Worm (Caenorhabditis elegans): Measurements from ENCODE around the gene ZK652.8.
A peak's percentile ranks its signal among the peaks of the same experiment; 100 is the strongest.

Gene ZK652.8

DNA sequence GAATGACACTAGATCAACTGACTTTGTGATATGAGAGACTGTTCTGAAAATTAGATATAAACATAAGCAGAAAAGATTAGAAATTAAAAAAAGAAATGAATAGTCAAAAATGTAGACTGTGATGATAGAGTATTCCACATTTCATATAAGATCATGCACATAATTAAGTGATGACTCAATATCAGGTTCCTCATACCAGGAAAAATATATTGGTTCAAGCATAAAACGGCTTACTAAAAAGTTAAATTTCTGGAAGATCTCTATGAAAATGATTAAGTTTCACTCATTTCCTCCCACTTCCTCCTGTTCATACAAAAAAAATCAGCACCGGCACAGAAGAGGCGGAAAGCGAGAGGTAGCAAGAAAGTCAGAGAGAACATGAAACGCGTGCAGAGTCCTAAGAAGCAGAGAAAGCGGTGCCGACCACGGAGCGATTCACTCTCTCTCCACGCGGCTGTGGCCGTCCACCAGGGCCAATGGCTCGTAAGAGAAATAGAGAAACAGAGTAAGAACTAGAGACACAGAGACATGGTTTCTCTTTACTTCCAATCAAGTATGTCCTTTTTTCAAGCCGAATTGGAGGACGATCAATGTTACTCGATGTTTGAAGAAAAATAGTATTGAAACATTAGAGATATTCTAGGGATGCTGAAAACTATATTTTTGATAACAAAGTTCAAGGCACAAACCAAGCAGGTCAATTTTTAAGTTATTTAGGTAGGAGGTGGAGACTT is 48.3 kb upstream of the ZK652.8 start, which contains the start of the genes ZK688.5 and fahd-1 (continued):
- no peak for TF ChIP-seq Y67H2A.10 (GFP tag; conservative IDR thresholded peaks at IDR 0.05)
- TF ChIP-seq ccch-3 (GFP tag; optimal IDR thresholded peaks at IDR 0.05) = no peak
- TF ChIP-seq nhr-120 (GFP tag; IDR thresholded peaks at IDR 0.05) = no peak
- TF ChIP-seq let-526 (GFP tag; IDR thresholded peaks at IDR 0.05) = peak; percentile 50; the same call in 1 of the 2 replicates
- no peak for TF ChIP-seq lir-1 (GFP tag; conservative IDR thresholded peaks at IDR 0.05)
- TF ChIP-seq hmg-1.2 (GFP tag; IDR thresholded peaks at IDR 0.05) = peak; percentile 87; the same call in 1 of the 2 replicates
- no peak for TF ChIP-seq hrde-1 (tag; optimal IDR thresholded peaks at IDR 0.05; ENCODE audit: borderline replicate concordance)
- no peak for TF ChIP-seq F10E7.11 (tag; optimal IDR thresholded peaks at IDR 0.05)
- TF ChIP-seq ZK185.1 (tag; optimal IDR thresholded peaks at IDR 0.05; ENCODE audit: poor library complexity, severe bottlenecking) = peak; percentile 26
- TF ChIP-seq ekl-4 (GFP tag; IDR thresholded peaks at IDR 0.05) = no peak
- no peak for TF ChIP-seq snpc-1.1 (tag; optimal IDR thresholded peaks at IDR 0.05; ENCODE audit: insufficient read depth)
- TF ChIP-seq aptf-3 (GFP tag; IDR thresholded peaks at IDR 0.05) = no peak
- TF ChIP-seq dpff-1 (tag; optimal IDR thresholded peaks at IDR 0.05) = no peak
- peak; percentile 29 for TF ChIP-seq chd-7 (tag; optimal IDR thresholded peaks at IDR 0.05)
- TF ChIP-seq Y79H2A.3 (GFP tag; conservative IDR thresholded peaks at IDR 0.05) = no peak
- TF ChIP-seq lin-35 (GFP tag; optimal IDR thresholded peaks at IDR 0.05) = no peak
- no peak; the same call in 1 of the 2 replicates for TF ChIP-seq rcor-1 (GFP tag; IDR thresholded peaks at IDR 0.05)
- no peak for TF ChIP-seq F57A8.1 (GFP tag; optimal IDR thresholded peaks at IDR 0.05)
- no peak for TF ChIP-seq lag-1 (GFP tag; IDR thresholded peaks at IDR 0.05)
- no peak for TF ChIP-seq him-1 (tag; optimal IDR thresholded peaks at IDR 0.05)
- no peak for TF ChIP-seq ceh-100 (GFP tag; IDR thresholded peaks at IDR 0.05)
- no peak for TF ChIP-seq F49E8.2 (tag; optimal IDR thresholded peaks at IDR 0.05; ENCODE audit: insufficient read depth)
- TF ChIP-seq F23B12.7 (tag; optimal IDR thresholded peaks at IDR 0.05; ENCODE audit: insufficient read depth) = no peak
- no peak for TF ChIP-seq cebp-2 (GFP tag; IDR thresholded peaks at IDR 0.05)
- TF ChIP-seq snpc-4 (GFP tag; optimal IDR thresholded peaks at IDR 0.05) = no peak
- TF ChIP-seq snpc-4 (tag; optimal IDR thresholded peaks at IDR 0.05) = peak in 3 of 4 experiments; percentile 2 to 48 (median 12)
- no peak for TF ChIP-seq zim-3 (tag; optimal IDR thresholded peaks at IDR 0.05)
- no peak for TF ChIP-seq mes-4 (tag; optimal IDR thresholded peaks at IDR 0.05)
- no peak for TF ChIP-seq nhr-179 (tag; optimal IDR thresholded peaks at IDR 0.05)
- TF ChIP-seq cebp-1 (GFP tag; IDR thresholded peaks at IDR 0.05) = no peak
- peak; percentile 75 for TF ChIP-seq cebp-1 (tag; optimal IDR thresholded peaks at IDR 0.05)
- peak; percentile 44 for TF ChIP-seq ceh-27 (GFP tag; optimal IDR thresholded peaks at IDR 0.05)
- no peak for TF ChIP-seq ceh-58 (GFP tag; IDR thresholded peaks at IDR 0.05)
- peak; percentile 27 to 51 for TF ChIP-seq let-607 (tag; optimal IDR thresholded peaks at IDR 0.05)
- TF ChIP-seq Y53F4B.3 (GFP tag; IDR thresholded peaks at IDR 0.05) = no peak
- peak; percentile 56; the same call in 1 of the 2 replicates for TF ChIP-seq Y53G8AR.9 (GFP tag; conservative IDR thresholded peaks at IDR 0.05)
- TF ChIP-seq ztf-6 (GFP tag; IDR thresholded peaks at IDR 0.05) = no peak
- no peak for TF ChIP-seq rpc-1 (optimal IDR thresholded peaks at IDR 0.05)
- no peak for TF ChIP-seq rpc-1 (tag; optimal IDR thresholded peaks at IDR 0.05)
- TF ChIP-seq ets-4 (GFP tag; optimal IDR thresholded peaks at IDR 0.05) = no peak
- TF ChIP-seq madf-8 (GFP tag; conservative IDR thresholded peaks at IDR 0.05) = no peak
- no peak for TF ChIP-seq athp-1 (tag; optimal IDR thresholded peaks at IDR 0.05)
- TF ChIP-seq F33H1.4 (GFP tag; IDR thresholded peaks at IDR 0.05) = no peak
- no peak for TF ChIP-seq die-1 (tag; optimal IDR thresholded peaks at IDR 0.05)
- TF ChIP-seq snpc-3.4 (tag; optimal IDR thresholded peaks at IDR 0.05) = no peak
- TF ChIP-seq lin-40 (tag; optimal IDR thresholded peaks at IDR 0.05) = peak; percentile 69
- TF ChIP-seq pbrm-1 (GFP tag; IDR thresholded peaks at IDR 0.05) = 0 out of 2 replicates have a peak, but pooled peaks have one; percentile 26

Measured in whole organism, young adult.